Worm (Caenorhabditis elegans): ENCODE data around the gene qns-1.

The qns-1 gene

DNA sequence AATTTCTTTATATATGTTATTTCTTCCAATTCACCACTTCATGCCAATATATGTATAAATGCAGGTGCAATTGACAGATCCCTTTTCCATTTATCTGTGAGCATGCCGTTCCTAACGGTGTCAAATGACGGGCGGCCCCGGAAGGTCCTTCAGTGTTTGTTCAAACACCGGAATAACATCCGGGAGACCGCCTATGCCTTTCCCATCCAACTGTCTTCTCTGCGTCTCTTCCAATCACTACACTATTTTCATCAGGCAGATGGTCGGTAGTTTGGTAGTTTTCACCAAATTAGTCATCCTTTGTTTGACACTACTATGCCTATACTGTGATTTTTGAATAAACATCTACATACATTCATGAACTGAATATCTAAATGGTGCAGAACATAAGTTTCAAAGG lies 28.5 kb downstream of the qns-1 start:
- TF ChIP-seq hmg-1.2 (GFP tag; IDR thresholded peaks at IDR 0.05), result peak; percentile 79
- no peak for TF ChIP-seq atf-7 (tag; optimal IDR thresholded peaks at IDR 0.05)

ce11 chrIV:10188505-10188904 lies 30.6 kb downstream of the qns-1 start:
- TF ChIP-seq efl-1 (GFP tag; optimal IDR thresholded peaks at IDR 0.05) (no peak), ZK185.1 (tag; optimal IDR thresholded peaks at IDR 0.05; ENCODE audit: poor library complexity, severe bottlenecking) (no peak), ccch-3 (GFP tag; optimal IDR thresholded peaks at IDR 0.05) (no peak), tbp1 (GFP tag; optimal IDR thresholded peaks at IDR 0.05) (no peak), F37B4.10 (GFP tag; IDR thresholded peaks at IDR 0.05) (no peak), ceh-58 (GFP tag; IDR thresholded peaks at IDR 0.05) (no peak), F33H1.4 (GFP tag; IDR thresholded peaks at IDR 0.05) (no peak), dpff-1 (tag; optimal IDR thresholded peaks at IDR 0.05) (no peak), madf-3 (GFP tag; IDR thresholded peaks at IDR 0.05) (no peak), cebp-2 (GFP tag; IDR thresholded peaks at IDR 0.05) (no peak), ekl-4 (GFP tag; IDR thresholded peaks at IDR 0.05) (no peak), hlh-12 (tag; optimal IDR thresholded peaks at IDR 0.05) (no peak), Y79H2A.3 (GFP tag; conservative IDR thresholded peaks at IDR 0.05) (no peak), ceh-79 (tag; optimal IDR thresholded peaks at IDR 0.05) (no peak), Y67H2A.10 (GFP tag; conservative IDR thresholded peaks at IDR 0.05) (no peak), ztf-18 (tag; optimal IDR thresholded peaks at IDR 0.05) (no peak), egl-44 (GFP tag; IDR thresholded peaks at IDR 0.05) (no peak), nfyb-1 (GFP tag; IDR thresholded peaks at IDR 0.05) (no peak), F55B11.4 (tag; optimal IDR thresholded peaks at IDR 0.05; ENCODE audit: borderline replicate concordance, insufficient read depth) (no peak), attf-5 (GFP tag; optimal IDR thresholded peaks at IDR 0.05) (no peak)

DNA sequence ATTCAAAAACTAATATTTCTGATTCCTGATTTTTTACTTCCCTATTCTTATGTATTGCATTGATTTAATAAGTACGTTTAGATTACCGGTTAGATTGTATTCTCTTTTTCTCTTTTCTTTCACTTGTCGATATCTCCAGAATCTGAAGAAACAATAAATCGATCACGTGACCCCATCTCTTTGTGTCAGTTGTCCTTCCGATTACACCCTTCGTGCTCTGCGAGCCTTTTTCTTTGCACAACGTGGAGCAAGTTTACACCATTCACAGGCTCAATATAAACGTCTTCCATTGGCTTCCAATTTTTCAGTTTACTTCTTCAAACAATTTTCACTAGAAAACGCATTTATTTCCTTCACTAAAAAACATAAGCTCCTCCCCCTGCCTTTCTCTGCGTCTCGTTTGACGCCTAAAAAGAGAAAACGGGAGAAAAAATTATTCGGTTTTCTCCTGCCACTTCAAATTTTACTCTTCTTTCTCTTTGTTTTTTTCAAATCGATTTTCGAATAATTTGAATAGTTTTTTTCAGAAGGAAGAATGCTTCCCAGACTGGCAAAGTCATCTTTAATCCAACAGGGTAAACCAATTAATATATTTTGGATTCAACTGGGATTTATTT lies 38.9 kb downstream of the qns-1 start, which contains the start of gene gta-1:
TSS of gene gta-1 (plus strand) at position 528 of the 617 bp plus-strand sequence.
- TF ChIP-seq pha-4 (tag; optimal IDR thresholded peaks at IDR 0.05) (no peak), cebp-1 (GFP tag; IDR thresholded peaks at IDR 0.05) (no peak), cebp-1 (tag; optimal IDR thresholded peaks at IDR 0.05) (peak; percentile 15), Y67H2A.10 (GFP tag; conservative IDR thresholded peaks at IDR 0.05) (no peak), ama-1 (optimal IDR thresholded peaks at IDR 0.05) (peak; percentile 50), ama-1 (GFP tag; optimal IDR thresholded peaks at IDR 0.05) (no peak)

- TF ChIP-seq hmg-1.2 (GFP tag; IDR thresholded peaks at IDR 0.05), result no peak
- no peak for TF ChIP-seq nfyb-1 (GFP tag; IDR thresholded peaks at IDR 0.05)
- no peak for TF ChIP-seq atf-7 (tag; optimal IDR thresholded peaks at IDR 0.05)
- TF ChIP-seq egrh-3 (GFP tag; IDR thresholded peaks at IDR 0.05), result no peak
- TF ChIP-seq hsf-1 (GFP tag; IDR thresholded peaks at IDR 0.05), result peak; percentile 61; the same call in 1 of the 2 replicates
- TF ChIP-seq attf-5 (GFP tag; optimal IDR thresholded peaks at IDR 0.05), result no peak
- TF ChIP-seq lsl-1 (GFP tag; optimal IDR thresholded peaks at IDR 0.05), result peak; percentile 16
- no peak for TF ChIP-seq sptf-2 (GFP tag; optimal IDR thresholded peaks at IDR 0.05)
- peak; percentile 52; the same call in 1 of the 2 replicates for TF ChIP-seq C17E4.6 (GFP tag; IDR thresholded peaks at IDR 0.05)
- TF ChIP-seq ztf-6 (GFP tag; IDR thresholded peaks at IDR 0.05), result no peak
- peak; percentile 54; the same call in 1 of the 2 replicates for TF ChIP-seq madf-6 (GFP tag; IDR thresholded peaks at IDR 0.05)
- no peak for TF ChIP-seq mcd-1 (GFP tag; IDR thresholded peaks at IDR 0.05)
- no peak for TF ChIP-seq ZK185.1 (tag; optimal IDR thresholded peaks at IDR 0.05; ENCODE audit: poor library complexity, severe bottlenecking)
- TF ChIP-seq F49E8.2 (tag; optimal IDR thresholded peaks at IDR 0.05; ENCODE audit: insufficient read depth), result peak; percentile 17
- TF ChIP-seq madf-3 (GFP tag; IDR thresholded peaks at IDR 0.05), result no peak
- no peak for TF ChIP-seq ztf-28 (GFP tag; IDR thresholded peaks at IDR 0.05)
- no peak for TF ChIP-seq K11D2.4 (GFP tag; IDR thresholded peaks at IDR 0.05)
- no peak for TF ChIP-seq fkh-3 (tag; optimal IDR thresholded peaks at IDR 0.05)
- TF ChIP-seq sea-2 (GFP tag; IDR thresholded peaks at IDR 0.05), result no peak
- no peak for TF ChIP-seq snpc-4 (GFP tag; optimal IDR thresholded peaks at IDR 0.05)
- no peak for TF ChIP-seq snpc-4 (tag; optimal IDR thresholded peaks at IDR 0.05)
- no peak for TF ChIP-seq repo-1 (tag; optimal IDR thresholded peaks at IDR 0.05)
- no peak for TF ChIP-seq lir-1 (GFP tag; conservative IDR thresholded peaks at IDR 0.05)
- no peak for TF ChIP-seq nhr-179 (tag; optimal IDR thresholded peaks at IDR 0.05)
These were observed 41.3 kb downstream of the qns-1 start, which contains the start of gene mspn-1 for ce11 chrIV:10177779-10178178. Gene mspn-1, plus strand, starts transcription at chrIV:10177968.

Measured in whole organism, young adult.